Worm (Caenorhabditis elegans) whole organism, early embryonic: ENCODE data around the gene Y119D3B.14.

Experiments used
- B0310.2 ChIP-seq: sonication (generic microtip); optimal IDR thresholded peaks from 2 replicates; lab custom pipeline; 2016; ENCODE audit warnings: mild to moderate bottlenecking, missing genetic modification characterization, missing compliant biosample characterization
- F13C5.2 ChIP-seq: sonication (generic microtip); optimal IDR thresholded peaks from 2 replicates; lab custom pipeline; 2017; ENCODE audit warnings: mild to moderate bottlenecking, missing genetic modification characterization, inconsistent platforms, missing compliant biosample characterization
- aly-1 ChIP-seq: sonication (generic microtip); optimal IDR thresholded peaks from 2 replicates; lab custom pipeline; 2016; ENCODE audit warnings: missing genetic modification characterization, missing compliant biosample characterization
- ama-1 ChIP-seq: fragments of 150-350 bp; optimal IDR thresholded peaks from 2 replicates; lab custom pipeline; 2014
- ceh-13 ChIP-seq: fragments of 200-800 bp; sonication (Bioruptor generic); optimal IDR thresholded peaks from 2 replicates; lab custom pipeline; 2018; ENCODE audit warnings: mild to moderate bottlenecking, missing genetic modification characterization, missing compliant biosample characterization
- ceh-36 ChIP-seq: sonication (generic microtip); optimal IDR thresholded peaks from 2 replicates; lab custom pipeline; 2016; ENCODE audit warnings: missing genetic modification characterization, inconsistent platforms, missing compliant biosample characterization
- ets-7 ChIP-seq: sonication (generic microtip); optimal IDR thresholded peaks from 2 replicates; lab custom pipeline; 2016; ENCODE audit warnings: missing genotype, missing genetic modification characterization, missing compliant biosample characterization
- flt-1 ChIP-seq: fragments of 200-800 bp; sonication (Bioruptor generic); IDR thresholded peaks from 2 replicates; pipeline ENCODE4 v1.3.6; 2022; ENCODE audit warnings: missing genetic modification characterization, missing compliant biosample characterization
- hmbx-1 ChIP-seq: sonication (generic microtip); optimal IDR thresholded peaks from 2 replicates; lab custom pipeline; 2016; ENCODE audit warnings: mild to moderate bottlenecking, missing genetic modification characterization, missing compliant biosample characterization
- hmg-4 ChIP-seq: fragments of 200-800 bp; sonication (Bioruptor generic); optimal IDR thresholded peaks from 2 replicates; lab custom pipeline; 2018; ENCODE audit warnings: mild to moderate bottlenecking, missing genetic modification characterization, missing compliant biosample characterization
- hnd-1 ChIP-seq: sonication (generic microtip); optimal IDR thresholded peaks from 2 replicates; lab custom pipeline; 2016; ENCODE audit warnings: missing genetic modification characterization, missing compliant biosample characterization
- pes-1 ChIP-seq: fragments of 200-800 bp; sonication (Bioruptor generic); IDR thresholded peaks from 2 replicates; pipeline ENCODE4 v1.3.6; 2022; ENCODE audit warnings: missing genetic modification reagents, missing genetic modification characterization, missing compliant biosample characterization
- scrt-1 ChIP-seq: fragments of 200-800 bp; sonication (Bioruptor generic); IDR thresholded peaks from 2 replicates; pipeline ENCODE4 v1.3.6; 2022; ENCODE audit warnings: missing genetic modification characterization, missing compliant biosample characterization
- sea-1 ChIP-seq: fragments of 200-800 bp; sonication (Bioruptor generic); conservative IDR thresholded peaks from 2 replicates; pipeline ENCODE4 v1.3.6; 2022; ENCODE audit warnings: missing genetic modification characterization, missing compliant biosample characterization
- tbx-11 ChIP-seq: fragments of 200-800 bp; sonication (Bioruptor generic); IDR thresholded peaks from 2 replicates; pipeline ENCODE4 v1.3.6; 2022; ENCODE audit warnings: missing genetic modification characterization, missing compliant biosample characterization
- tbx-37 ChIP-seq: fragments of 200-800 bp; sonication (Bioruptor generic); conservative IDR thresholded peaks from 2 replicates; pipeline ENCODE4 v1.3.6; 2022; ENCODE audit warnings: missing genetic modification reagents, missing genetic modification characterization, missing compliant biosample characterization
- tra-4 ChIP-seq: sonication (generic microtip); optimal IDR thresholded peaks from 2 replicates; lab custom pipeline; 2017; ENCODE audit warnings: missing genetic modification characterization, missing compliant biosample characterization

The Y119D3B.14 gene

ce11 chrIII:1179006-1179405 lies 14.6 kb downstream of the Y119D3B.14 start:
- no peak for TF ChIP-seq pes-1 (GFP tag; lab: Robert Waterston, UW)
- TF ChIP-seq ceh-36 (tag; lab: Kevin White, UChicago), result no peak
- no peak for TF ChIP-seq hmbx-1
- no peak for TF ChIP-seq scrt-1 (GFP tag; lab: Robert Waterston, UW)
- TF ChIP-seq hmg-4 (GFP tag; lab: Kevin White, UChicago), result no peak
- TF ChIP-seq tbx-11 (GFP tag; lab: Robert Waterston, UW), result no peak
- no peak for TF ChIP-seq tbx-37 (GFP tag; lab: Robert Waterston, UW)
- TF ChIP-seq B0310.2 (tag; lab: Kevin White, UChicago), result no peak
- TF ChIP-seq tra-4 (tag; lab: Kevin White, UChicago), result no peak
- TF ChIP-seq F13C5.2 (tag; lab: Kevin White, UChicago), result no peak
- no peak for TF ChIP-seq sea-1
- no peak for TF ChIP-seq ceh-13 (GFP tag; lab: Kevin White, UChicago)

ce11 chrIII:1176080-1176608 lies 17.5 kb downstream of the Y119D3B.14 start, which contains the start of gene eak-3:
eak-3 (minus strand) TSS chrIII:1176558.
- TF ChIP-seq tbx-37 (GFP tag; lab: Robert Waterston, UW) (no peak), B0310.2 (tag; lab: Kevin White, UChicago) (no peak), flt-1 (GFP tag; lab: Robert Waterston, UW) (no peak), F13C5.2 (tag; lab: Kevin White, UChicago) (no peak), hmg-4 (GFP tag; lab: Kevin White, UChicago) (no peak), pes-1 (GFP tag; lab: Robert Waterston, UW) (no peak), ceh-13 (GFP tag; lab: Kevin White, UChicago) (no peak), tra-4 (tag; lab: Kevin White, UChicago) (no peak), tbx-11 (GFP tag; lab: Robert Waterston, UW) (no peak), ceh-36 (tag; lab: Kevin White, UChicago) (no peak), hmbx-1 (no peak), aly-1 (tag; lab: Kevin White, UChicago) (no peak), ets-7 (tag; lab: Kevin White, UChicago) (no peak)

- TF ChIP-seq tbx-11 (GFP tag; lab: Robert Waterston, UW) (no peak), hmg-4 (GFP tag; lab: Kevin White, UChicago) (no peak), F13C5.2 (tag; lab: Kevin White, UChicago) (no peak), ceh-13 (GFP tag; lab: Kevin White, UChicago) (no peak), hnd-1 (tag; lab: Kevin White, UChicago) (no peak)
These were observed 20.3 kb downstream of the Y119D3B.14 start for ce11 chrIII:1173331-1173730.

- TF ChIP-seq tra-4 (tag; lab: Kevin White, UChicago) (no peak), scrt-1 (GFP tag; lab: Robert Waterston, UW) (no peak), ceh-36 (tag; lab: Kevin White, UChicago) (peak; percentile 86), flt-1 (GFP tag; lab: Robert Waterston, UW) (no peak), sea-1 (no peak)
These were observed 24.0 kb downstream of the Y119D3B.14 start for ce11 chrIII:1169622-1170021.

- TF ChIP-seq hnd-1 (tag; lab: Kevin White, UChicago), result no peak
- no peak for TF ChIP-seq flt-1 (GFP tag; lab: Robert Waterston, UW)
- no peak for TF ChIP-seq ets-7 (tag; lab: Kevin White, UChicago)
- no peak for TF ChIP-seq tbx-11 (GFP tag; lab: Robert Waterston, UW)
- no peak for TF ChIP-seq hmg-4 (GFP tag; lab: Kevin White, UChicago)
- TF ChIP-seq ceh-36 (tag; lab: Kevin White, UChicago), result no peak
- no peak for TF ChIP-seq aly-1 (tag; lab: Kevin White, UChicago)
- no peak for TF ChIP-seq ceh-13 (GFP tag; lab: Kevin White, UChicago)
- TF ChIP-seq scrt-1 (GFP tag; lab: Robert Waterston, UW), result no peak
These were observed 27.2 kb downstream of the Y119D3B.14 start for ce11 chrIII:1166388-1166787.

- TF ChIP-seq hmbx-1 (no peak), pes-1 (GFP tag; lab: Robert Waterston, UW) (0 out of 2 replicates have a peak, but pooled peaks have one; percentile 19)
These were observed 28.9 kb downstream of the Y119D3B.14 start for ce11 chrIII:1164668-1165067.

- TF ChIP-seq aly-1 (tag; lab: Kevin White, UChicago) (no peak), F13C5.2 (tag; lab: Kevin White, UChicago) (no peak), hmg-4 (GFP tag; lab: Kevin White, UChicago) (no peak), ama-1 (lab: Kevin White, UChicago) (no peak)
These were observed 30.4 kb downstream of the Y119D3B.14 start for ce11 chrIII:1163203-1163602.

ce11 chrIII:1161946-1162345 lies 31.7 kb downstream of the Y119D3B.14 start:
- TF ChIP-seq tbx-11 (GFP tag; lab: Robert Waterston, UW) (no peak), hmg-4 (GFP tag; lab: Kevin White, UChicago) (peak; percentile 4), sea-1 (0 out of 2 replicates have a peak, but pooled peaks have one; percentile 41), B0310.2 (tag; lab: Kevin White, UChicago) (no peak)
